Worm (Caenorhabditis elegans): Measurements from ENCODE around the gene dop-4.

- TF ChIP-seq lin-13 (GFP tag; optimal IDR thresholded peaks at IDR 0.05): no peak
- TF ChIP-seq tlp-1 (tag; optimal IDR thresholded peaks at IDR 0.05): no peak
- peak; percentile 1 to 50 for TF ChIP-seq lsy-2 (tag; optimal IDR thresholded peaks at IDR 0.05)
- TF ChIP-seq aly-2 (tag; optimal IDR thresholded peaks at IDR 0.05): no peak
- TF ChIP-seq unc-62 (GFP tag; optimal IDR thresholded peaks at IDR 0.05): no peak
- TF ChIP-seq skn-1 (tag; optimal IDR thresholded peaks at IDR 0.05): peak; percentile 78
- peak; percentile 42 for TF ChIP-seq swsn-7 (tag; optimal IDR thresholded peaks at IDR 0.05)
- TF ChIP-seq ztf-4 (tag; optimal IDR thresholded peaks at IDR 0.05): no peak
- no peak for TF ChIP-seq fkh-10 (GFP tag; optimal IDR thresholded peaks at IDR 0.05)
- no peak for TF ChIP-seq nhr-237 (tag; optimal IDR thresholded peaks at IDR 0.05)
- no peak for TF ChIP-seq egl-27 (tag; optimal IDR thresholded peaks at IDR 0.05)
- TF ChIP-seq nhr-84 (tag; optimal IDR thresholded peaks at IDR 0.05): no peak
- TF ChIP-seq ceh-82 (tag; optimal IDR thresholded peaks at IDR 0.05): peak; percentile 9 to 74 (median 59)
Observed at ce11 chrX:1319708-1320107, 24.7 kb downstream of the dop-4 start.
